Worm (Caenorhabditis elegans) whole organism, L4/young adult: Measurements from ENCODE around the gene vab-7.

Experiments used
- W03F9.2 ChIP-seq: fragments of 150-350 bp; optimal IDR thresholded peaks from 2 replicates; lab custom pipeline; 2014; ENCODE audit warnings: missing biosample characterization, missing genetic modification characterization
- dao-5 ChIP-seq: sonication (generic microtip); optimal IDR thresholded peaks from 2 replicates; lab custom pipeline; 2016; ENCODE audit warnings: missing genotype, missing genetic modification characterization, moderate library complexity, missing compliant biosample characterization
- him-1 ChIP-seq: sonication (generic microtip); optimal IDR thresholded peaks from 2 replicates; lab custom pipeline; 2016; ENCODE audit warnings: missing genotype, missing genetic modification reagents, missing genetic modification characterization, missing compliant biosample characterization

ce11 chrIII:10957236-10957635 lies 37.1 kb downstream of the vab-7 start:
- TF ChIP-seq him-1 (tag; lab: Kevin White, UChicago): no peak
- TF ChIP-seq dao-5 (tag; lab: Kevin White, UChicago): no peak
- no peak for TF ChIP-seq W03F9.2
